Worm (Caenorhabditis elegans) whole organism, late embryonic: Measurements from ENCODE around the gene Y61A9LA.3.

Source experiments
- K02D7.2 ChIP-seq: sonication (generic microtip); optimal IDR thresholded peaks from 2 replicates; lab custom pipeline; 2017; ENCODE audit warnings: mild to moderate bottlenecking, missing genetic modification characterization, missing compliant biosample characterization
- ama-1 ChIP-seq: fragments of 150-350 bp; optimal IDR thresholded peaks from 2 replicates; lab custom pipeline; 2014
- ceh-22 ChIP-seq: sonication (generic microtip); optimal IDR thresholded peaks from 2 replicates; lab custom pipeline; 2017; ENCODE audit warnings: missing biosample characterization, missing genetic modification characterization
- fkh-6 ChIP-seq: sonication (generic microtip); optimal IDR thresholded peaks from 2 replicates; lab custom pipeline; 2016; ENCODE audit warnings: missing genetic modification characterization, missing compliant biosample characterization
- nfya-1 ChIP-seq: sonication (generic microtip); optimal IDR thresholded peaks from 2 replicates; lab custom pipeline; 2017; ENCODE audit warnings: missing genetic modification characterization, mild to moderate bottlenecking, missing compliant biosample characterization, antibody characterized with exemption, moderate library complexity
- nhr-11 ChIP-seq: fragments of 150-350 bp; optimal IDR thresholded peaks from 2 replicates; lab custom pipeline; 2014; ENCODE audit warnings: missing biosample characterization, missing genetic modification characterization
- npax-4 ChIP-seq: sonication (generic microtip); optimal IDR thresholded peaks from 2 replicates; lab custom pipeline; 2016; ENCODE audit warnings: missing genetic modification characterization, missing compliant biosample characterization
- odd-2 ChIP-seq: sonication (generic microtip); optimal IDR thresholded peaks from 2 replicates; lab custom pipeline; 2017; ENCODE audit warnings: antibody characterized with exemption, mild to moderate bottlenecking, missing genetic modification characterization, missing compliant biosample characterization
- unc-42 ChIP-seq: sonication (generic microtip); optimal IDR thresholded peaks from 2 replicates; lab custom pipeline; 2016; ENCODE audit warnings: missing genotype, missing genetic modification characterization, missing compliant biosample characterization

DNA sequence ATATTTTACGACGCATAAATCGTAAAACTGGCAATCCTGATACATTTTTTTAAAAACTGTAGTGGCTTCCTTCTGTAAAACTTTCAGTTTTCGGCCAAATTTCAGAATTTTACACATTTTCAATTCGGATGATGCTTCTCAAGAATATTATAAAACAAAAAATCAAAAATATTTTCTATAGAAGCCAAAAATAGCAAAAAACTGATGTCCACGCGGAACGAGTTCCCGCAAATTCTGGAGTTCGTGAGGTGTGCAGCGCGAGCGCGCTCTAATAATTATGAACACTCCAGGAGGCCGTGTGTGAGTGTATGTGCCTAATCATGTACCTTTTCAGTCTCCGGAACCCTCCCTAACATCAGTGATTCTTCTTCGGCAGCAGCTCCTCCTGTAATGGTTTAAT is 46.3 kb downstream of the Y61A9LA.3 start, which contains the start of gene sumv-2:
- TF ChIP-seq odd-2 (tag; lab: Kevin White, UChicago) (no peak), unc-42 (tag; lab: Kevin White, UChicago) (no peak), npax-4 (tag; lab: Kevin White, UChicago) (no peak), fkh-6 (no peak), nhr-11 (tag; lab: Kevin White, UChicago) (no peak), ama-1 (lab: Kevin White, UChicago) (no peak), ceh-22 (tag; lab: Kevin White, UChicago) (no peak), K02D7.2 (tag; lab: Kevin White, UChicago) (no peak), nfya-1 (tag; lab: Kevin White, UChicago) (no peak)
